Worm (Caenorhabditis elegans) whole organism, L3 larva: ENCODE measurements around the gene bath-30.

Experiments
- ceh-16 ChIP-seq: sonication (generic microtip); optimal IDR thresholded peaks from 2 replicates; lab custom pipeline; 2017; ENCODE audit warnings: missing biosample characterization, missing genetic modification characterization
- jun-1 ChIP-seq: fragments of 150-350 bp; optimal IDR thresholded peaks from 2 replicates; lab custom pipeline; 2014; ENCODE audit warnings: missing biosample characterization, missing genetic modification reagents, missing genetic modification characterization
- unc-39 ChIP-seq: sonication (generic microtip); optimal IDR thresholded peaks from 4 replicates; lab custom pipeline; 2017; ENCODE audit warnings: missing biosample characterization, missing genetic modification characterization

DNA sequence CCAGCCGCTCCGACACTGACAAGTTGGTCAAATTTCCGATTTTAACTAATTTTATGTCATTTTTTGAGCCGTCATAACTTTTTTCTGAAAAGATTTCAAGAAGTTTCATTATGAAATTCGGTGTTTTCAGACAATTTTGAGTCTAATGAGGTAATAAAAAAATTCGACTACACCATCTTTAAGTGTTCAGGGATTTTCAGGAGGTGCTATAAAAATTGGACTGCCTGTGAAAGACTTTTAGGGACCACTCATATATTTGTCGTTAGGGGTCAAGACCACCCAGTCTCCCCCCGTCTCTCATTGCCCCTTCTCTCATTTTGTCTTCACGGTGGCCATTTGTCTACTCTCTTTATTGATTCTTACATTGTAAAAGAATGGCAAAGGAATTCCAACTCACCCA lies 28.6 kb upstream of the bath-30 start, which contains the start of gene bath-10:
- TF ChIP-seq jun-1 (tag; lab: Kevin White, UChicago) (no peak), unc-39 (tag; lab: Kevin White, UChicago) (no peak), ceh-16 (tag; lab: Kevin White, UChicago) (no peak)
